Worm (Caenorhabditis elegans): ENCODE measurements around the gene T01C1.4.

ce11 chrX:10681698-10682097 lies 35.2 kb downstream of the T01C1.4 start, which contains the start of gene phf-31:
- TF ChIP-seq klf-2 (GFP tag; conservative IDR thresholded peaks at IDR 0.05) (no peak), med-1 (GFP tag; optimal IDR thresholded peaks at IDR 0.05; ENCODE audit: insufficient read depth) (no peak), ztf-29 (GFP tag; IDR thresholded peaks at IDR 0.05) (no peak), T22C8.4 (GFP tag; IDR thresholded peaks at IDR 0.05) (no peak), flt-1 (GFP tag; IDR thresholded peaks at IDR 0.05) (no peak)
